Worm (Caenorhabditis elegans): ENCODE measurements around the gene C18B2.2.

DNA sequence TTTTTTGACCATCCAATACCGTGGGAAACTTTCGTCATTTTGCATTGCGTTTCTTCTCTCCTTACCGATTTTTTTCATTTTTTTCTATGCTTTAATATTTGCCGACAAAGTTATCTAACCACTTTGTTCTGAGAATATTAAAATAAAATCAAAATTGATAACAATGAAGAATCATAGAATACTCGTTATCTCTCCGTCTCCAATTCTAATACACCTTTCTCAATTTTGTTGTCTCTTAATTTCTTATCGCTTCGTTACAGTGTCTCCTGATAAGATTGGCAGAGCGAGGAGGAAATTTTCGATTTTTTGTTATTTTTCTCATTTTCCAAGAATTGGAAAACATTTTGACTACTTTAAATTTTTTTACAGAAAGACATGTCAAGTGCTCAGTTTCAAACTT is 47.0 kb upstream of the C18B2.2 start, which contains the start of gene ckc-1:
- TF ChIP-seq ceh-100 (GFP tag; IDR thresholded peaks at IDR 0.05) = no peak
- no peak for TF ChIP-seq nfyb-1 (GFP tag; IDR thresholded peaks at IDR 0.05)
- no peak for TF ChIP-seq snpc-4 (GFP tag; optimal IDR thresholded peaks at IDR 0.05)
- TF ChIP-seq snpc-4 (tag; optimal IDR thresholded peaks at IDR 0.05) = no peak
- TF ChIP-seq F39B2.1 (GFP tag; IDR thresholded peaks at IDR 0.05) = no peak
- TF ChIP-seq F10E7.11 (tag; optimal IDR thresholded peaks at IDR 0.05) = no peak
- TF ChIP-seq K11D2.4 (GFP tag; IDR thresholded peaks at IDR 0.05) = no peak
- TF ChIP-seq bed-2 (GFP tag; IDR thresholded peaks at IDR 0.05) = no peak
- no peak for TF ChIP-seq pha-4 (tag; optimal IDR thresholded peaks at IDR 0.05)
- no peak for TF ChIP-seq Y56A3A.18 (GFP tag; IDR thresholded peaks at IDR 0.05)
- TF ChIP-seq hsf-1 (GFP tag; IDR thresholded peaks at IDR 0.05) = no peak
- no peak for TF ChIP-seq B0019.2 (GFP tag; conservative IDR thresholded peaks at IDR 0.05)
- no peak for TF ChIP-seq snpc-1.1 (tag; optimal IDR thresholded peaks at IDR 0.05; ENCODE audit: insufficient read depth)

Data from whole organism, young adult.